Comparison of ENCODE assay signal across 2 fruit fly cellular contexts in the genomic region with DNA sequence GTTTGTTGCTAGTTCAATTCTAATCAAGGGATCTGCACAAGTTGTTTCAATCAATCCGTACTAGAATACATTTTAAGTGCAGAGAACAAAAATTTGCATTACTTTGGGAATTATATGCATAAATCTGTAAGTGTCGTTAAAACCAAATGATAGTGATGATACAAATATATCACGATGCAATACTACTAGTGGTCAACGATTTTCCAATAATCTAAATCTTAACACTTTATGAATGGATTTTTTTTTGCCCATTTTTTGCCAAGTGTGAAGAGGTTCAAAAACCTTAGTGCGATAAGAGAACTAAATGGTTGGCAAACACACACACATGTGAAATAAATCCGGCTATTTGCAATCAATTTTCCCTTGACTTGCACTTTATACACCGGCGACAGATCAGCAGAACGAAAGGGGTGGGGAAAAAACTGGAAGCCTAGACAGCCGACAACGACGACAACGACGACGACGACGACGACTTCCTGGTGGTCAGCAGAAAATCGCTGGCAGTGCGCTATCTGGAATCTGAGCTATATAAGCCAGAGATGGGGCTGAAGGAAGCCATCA.
TF ChIP-seq lines count a peak whose summit lies in the region.

A gene (plus strand): TSS at position 558 of the 561 bp plus-strand sequence.

TF ChIP-seq in whole organism, adult, 20 proteins besides CTCF, POLR2A, EP300 and RAD21:
- TF ChIP-seq CG33017 (tag; optimal IDR thresholded peaks at IDR 0.05; lab: Kevin White, UChicago): no peak
- TF ChIP-seq tj (GFP tag; optimal IDR thresholded peaks at IDR 0.05; lab: Kevin White, UChicago): peak; percentile 100
- TF ChIP-seq Clk (GFP tag; optimal IDR thresholded peaks at IDR 0.05; lab: Kevin White, UChicago): no peak
- TF ChIP-seq CG5204 (GFP tag; optimal IDR thresholded peaks at IDR 0.05; lab: Kevin White, UChicago): no peak
- TF ChIP-seq bab1 (GFP tag; optimal IDR thresholded peaks at IDR 0.05; lab: Kevin White, UChicago): peak; percentile 15
- TF ChIP-seq Crg-1 (GFP tag; optimal IDR thresholded peaks at IDR 0.05; lab: Kevin White, UChicago): no peak
- TF ChIP-seq CG7045 (GFP tag; optimal IDR thresholded peaks at IDR 0.05; lab: Kevin White, UChicago): no peak
- peak; percentile 81 for TF ChIP-seq CG7101 (tag; optimal IDR thresholded peaks at IDR 0.05; lab: Kevin White, UChicago)
- TF ChIP-seq toe (GFP tag; optimal IDR thresholded peaks at IDR 0.05; lab: Kevin White, UChicago): no peak
- TF ChIP-seq CG12768 (GFP tag; optimal IDR thresholded peaks at IDR 0.05; lab: Kevin White, UChicago): no peak
- peak; percentile 34 for TF ChIP-seq cic (GFP tag; optimal IDR thresholded peaks at IDR 0.05; lab: Kevin White, UChicago)
- peak; percentile 29 for TF ChIP-seq CG11617 (GFP tag; optimal IDR thresholded peaks at IDR 0.05; lab: Kevin White, UChicago)
- no peak for TF ChIP-seq CG1620 (GFP tag; optimal IDR thresholded peaks at IDR 0.05; lab: Kevin White, UChicago)
- peak; percentile 80 for TF ChIP-seq CG14711 (tag; optimal IDR thresholded peaks at IDR 0.05; lab: Kevin White, UChicago)
- peak; percentile 59 for TF ChIP-seq pad (GFP tag; optimal IDR thresholded peaks at IDR 0.05; lab: Kevin White, UChicago)
- no peak for TF ChIP-seq cnc (optimal IDR thresholded peaks at IDR 0.05; lab: Kevin White, UChicago)
- TF ChIP-seq Mnt (GFP tag; optimal IDR thresholded peaks at IDR 0.05; lab: Kevin White, UChicago): peak; percentile 22
- TF ChIP-seq Hr96 (GFP tag; optimal IDR thresholded peaks at IDR 0.05; lab: Kevin White, UChicago): no peak
- TF ChIP-seq kay (GFP tag; lab: Kevin White, UChicago; ENCODE audit: borderline replicate concordance): peak; percentile 23
- TF ChIP-seq ovo (GFP tag; optimal IDR thresholded peaks at IDR 0.05; lab: Kevin White, UChicago): no peak

TF ChIP-seq in whole organism, prepupa, 60 proteins besides CTCF, POLR2A, EP300 and RAD21:
- TF ChIP-seq CG3919 (GFP tag; optimal IDR thresholded peaks at IDR 0.05; lab: Kevin White, UChicago): no peak
- TF ChIP-seq svp (GFP tag; lab: Kevin White, UChicago): peak; percentile 38
